Worm (Caenorhabditis elegans) whole organism, L1 larva: ENCODE data around the gene ttr-42.
A peak's percentile ranks its signal among the peaks of the same experiment; 100 is the strongest.

ENCODE experiments used
- C16A3.4 ChIP-seq: fragments of 150-350 bp; optimal IDR thresholded peaks from 2 replicates; lab custom pipeline; 2014; ENCODE audit warnings: missing biosample characterization, missing genetic modification characterization
- C34B4.2 ChIP-seq: sonication (generic microtip); optimal IDR thresholded peaks from 2 replicates; lab custom pipeline; 2017; ENCODE audit warnings: mild to moderate bottlenecking, missing genetic modification characterization, missing compliant biosample characterization
- ama-1 ChIP-seq: fragments of 150-350 bp; optimal IDR thresholded peaks from 2 replicates; lab custom pipeline; 2014
- blmp-1 ChIP-seq: fragments of 150-350 bp; optimal IDR thresholded peaks from 2 replicates; lab custom pipeline; 2014; ENCODE audit warnings: missing biosample characterization, missing genetic modification characterization
- ceh-8 ChIP-seq: fragments of 200-800 bp; sonication (Bioruptor generic); optimal IDR thresholded peaks from 2 replicates; lab custom pipeline; 2018; ENCODE audit warnings: mild to moderate bottlenecking, missing genetic modification characterization, moderate library complexity, missing compliant biosample characterization
- ceh-88 ChIP-seq: fragments of 200-800 bp; sonication (Bioruptor generic); IDR thresholded peaks from 2 replicates; pipeline ENCODE4 v1.3.6; 2022; ENCODE audit warnings: missing genetic modification characterization, missing compliant biosample characterization
- ceh-90 ChIP-seq: sonication (generic microtip); optimal IDR thresholded peaks from 2 replicates; lab custom pipeline; 2016; ENCODE audit warnings: missing genetic modification characterization, missing compliant biosample characterization
- ces-1 ChIP-seq: fragments of 150-350 bp; optimal IDR thresholded peaks from 2 replicates; lab custom pipeline; 2014; ENCODE audit warnings: missing biosample characterization, missing genetic modification reagents, missing genetic modification characterization
- dsc-1 ChIP-seq: sonication (generic microtip); optimal IDR thresholded peaks from 2 replicates; lab custom pipeline; 2016; ENCODE audit warnings: mild to moderate bottlenecking, missing genetic modification characterization, missing compliant biosample characterization
- efl-1 ChIP-seq, 4 experiments: fragments of 150-350 bp; optimal IDR thresholded peaks in 3 of 4; peaks in 1 of 4; 1 replicate in 1 of 4; 2 replicates in 3 of 4; lab custom pipeline; 2014; ENCODE audit warnings: missing biosample characterization in 2 of 4, missing genetic modification characterization in 2 of 4, missing genetic modification reagents in 2 of 4
- efl-3 ChIP-seq: fragments of 200-800 bp; sonication (Bioruptor generic); optimal IDR thresholded peaks from 2 replicates; lab custom pipeline; 2018; ENCODE audit warnings: mild to moderate bottlenecking, missing genetic modification characterization, missing compliant biosample characterization
- egl-13 ChIP-seq: sonication (generic microtip); optimal IDR thresholded peaks from 2 replicates; lab custom pipeline; 2016; ENCODE audit warnings: missing genotype, missing genetic modification reagents, missing genetic modification characterization, missing compliant biosample characterization
- egl-27 ChIP-seq, 2 experiments: fragments of 150-350 bp in 1 of 2; sonication (generic microtip); optimal IDR thresholded peaks; 3 replicates each; lab custom pipeline; 2017 to 2018; ENCODE audit warnings: missing biosample characterization in 2 of 2, missing genetic modification characterization in 2 of 2, missing genetic modification reagents in 2 of 2
- elt-3 ChIP-seq, 6 experiments: fragments of 150-350 bp in 1 of 6; sonication (generic microtip); optimal IDR thresholded peaks; 2 replicates each; lab custom pipeline; 2017 to 2018; ENCODE audit warnings: missing biosample characterization in 6 of 6, missing genetic modification characterization in 6 of 6, inconsistent platforms in 1 of 6
- fkh-10 ChIP-seq: sonication (generic microtip); optimal IDR thresholded peaks from 2 replicates; lab custom pipeline; 2017; ENCODE audit warnings: missing biosample characterization, missing genetic modification reagents, missing genetic modification characterization
- fos-1 ChIP-seq: fragments of 150-350 bp; optimal IDR thresholded peaks from 2 replicates; lab custom pipeline; 2014; ENCODE audit warnings: missing biosample characterization, missing genetic modification characterization
- grh-1 ChIP-seq: fragments of 200-800 bp; sonication (Bioruptor generic); IDR thresholded peaks from 2 replicates; pipeline ENCODE4 v1.3.6; 2022; ENCODE audit warnings: missing genetic modification reagents, missing genetic modification characterization, missing compliant biosample characterization
- hlh-4 ChIP-seq: sonication (generic microtip); optimal IDR thresholded peaks from 2 replicates; lab custom pipeline; 2016; ENCODE audit warnings: mild to moderate bottlenecking, missing genetic modification characterization, missing compliant biosample characterization
- irx-1 ChIP-seq: sonication (generic microtip); optimal IDR thresholded peaks from 2 replicates; lab custom pipeline; 2016; ENCODE audit warnings: missing genetic modification characterization, missing compliant biosample characterization
- isw-1 ChIP-seq: fragments of 200-800 bp; sonication (Bioruptor generic); IDR thresholded peaks from 2 replicates; pipeline ENCODE4 v1.3.6; 2022; ENCODE audit warnings: missing genetic modification characterization, missing compliant biosample characterization
- jun-1 ChIP-seq: fragments of 150-350 bp; optimal IDR thresholded peaks from 2 replicates; lab custom pipeline; 2014; ENCODE audit warnings: missing biosample characterization, missing genetic modification reagents, missing genetic modification characterization
- lin-14 ChIP-seq: fragments of 200-800 bp; sonication (Bioruptor generic); optimal IDR thresholded peaks from 2 replicates; lab custom pipeline; 2018; ENCODE audit warnings: mild to moderate bottlenecking, missing genetic modification characterization, moderate library complexity, missing compliant biosample characterization
- lin-15B ChIP-seq: fragments of 150-350 bp; sonication (generic microtip); optimal IDR thresholded peaks from 3 replicates; lab custom pipeline; 2014; ENCODE audit warnings: missing biosample characterization, missing genetic modification characterization
- lir-3 ChIP-seq: sonication (generic microtip); optimal IDR thresholded peaks from 2 replicates; lab custom pipeline; 2016; ENCODE audit warnings: mild to moderate bottlenecking, missing genetic modification characterization, moderate library complexity, missing compliant biosample characterization; ENCODE audit not compliant: poor library complexity
- lsy-2 ChIP-seq, 2 experiments: fragments of 150-350 bp; optimal IDR thresholded peaks; 2 replicates each; lab custom pipeline; 2014; ENCODE audit warnings: missing biosample characterization in 2 of 2, missing genetic modification characterization in 2 of 2
- mab-9 ChIP-seq: fragments of 200-800 bp; sonication (Bioruptor generic); IDR thresholded peaks from 2 replicates; pipeline ENCODE4 v1.3.6; 2022; ENCODE audit warnings: missing genetic modification reagents, missing genetic modification characterization, missing compliant biosample characterization
- mdl-1 ChIP-seq, 2 experiments: fragments of 150-350 bp; optimal IDR thresholded peaks; 2 replicates each; lab custom pipeline; 2014 to 2017; ENCODE audit warnings: missing biosample characterization in 2 of 2, missing genetic modification characterization in 2 of 2, inconsistent platforms in 1 of 2
- mef-2 ChIP-seq: fragments of 150-350 bp; optimal IDR thresholded peaks from 2 replicates; lab custom pipeline; 2014; ENCODE audit warnings: missing biosample characterization, missing genetic modification characterization
- mep-1 ChIP-seq: fragments of 150-350 bp; optimal IDR thresholded peaks from 2 replicates; lab custom pipeline; 2014; ENCODE audit warnings: missing biosample characterization, missing genetic modification characterization
- nhr-12 ChIP-seq: sonication (generic microtip); optimal IDR thresholded peaks from 2 replicates; lab custom pipeline; 2017; ENCODE audit warnings: missing biosample characterization, missing genetic modification characterization
- nhr-19 ChIP-seq: fragments of 200-800 bp; sonication (Bioruptor generic); conservative IDR thresholded peaks from 2 replicates; pipeline ENCODE4 v1.3.6; 2022; ENCODE audit warnings: missing genetic modification characterization, missing compliant biosample characterization
- nhr-20 ChIP-seq: sonication (generic microtip); optimal IDR thresholded peaks from 2 replicates; lab custom pipeline; 2016; ENCODE audit warnings: mild to moderate bottlenecking, missing genetic modification characterization, missing compliant biosample characterization
- nhr-28 ChIP-seq: fragments of 150-350 bp; optimal IDR thresholded peaks from 2 replicates; lab custom pipeline; 2014; ENCODE audit warnings: missing biosample characterization, missing genetic modification characterization
- nhr-71 ChIP-seq: sonication (generic microtip); optimal IDR thresholded peaks from 2 replicates; lab custom pipeline; 2016; ENCODE audit warnings: mild to moderate bottlenecking, missing genetic modification characterization, moderate library complexity, missing compliant biosample characterization
- nhr-77 ChIP-seq: fragments of 150-350 bp; optimal IDR thresholded peaks from 2 replicates; lab custom pipeline; 2014; ENCODE audit warnings: missing biosample characterization, missing genetic modification characterization
- nhr-84 ChIP-seq: sonication (generic microtip); optimal IDR thresholded peaks from 2 replicates; lab custom pipeline; 2017; ENCODE audit warnings: missing biosample characterization, missing genetic modification characterization
- nhr-90 ChIP-seq: sonication (generic microtip); optimal IDR thresholded peaks from 2 replicates; lab custom pipeline; 2016; ENCODE audit warnings: mild to moderate bottlenecking, missing genetic modification characterization, missing compliant biosample characterization; ENCODE audit not compliant: poor library complexity
- pax-3 ChIP-seq: fragments of 200-800 bp; sonication (Bioruptor generic); optimal IDR thresholded peaks from 2 replicates; lab custom pipeline; 2018; ENCODE audit warnings: mild to moderate bottlenecking, missing genetic modification characterization, moderate library complexity, missing compliant biosample characterization
- pqm-1 ChIP-seq: sonication (generic microtip); optimal IDR thresholded peaks from 3 replicates; lab custom pipeline; 2017; ENCODE audit warnings: missing biosample characterization, missing genetic modification characterization
- rnt-1 ChIP-seq: sonication (generic microtip); optimal IDR thresholded peaks from 2 replicates; lab custom pipeline; 2016; ENCODE audit warnings: mild to moderate bottlenecking, missing genetic modification characterization, moderate library complexity, missing compliant biosample characterization
- snpc-4 ChIP-seq: fragments of 150-350 bp; optimal IDR thresholded peaks from 2 replicates; lab custom pipeline; 2014; ENCODE audit warnings: missing biosample characterization, missing genetic modification characterization
- sox-4 ChIP-seq: sonication (generic microtip); optimal IDR thresholded peaks from 2 replicates; lab custom pipeline; 2016; ENCODE audit warnings: missing genetic modification characterization, missing compliant biosample characterization
- sptf-1 ChIP-seq: fragments of 150-350 bp; optimal IDR thresholded peaks from 2 replicates; lab custom pipeline; 2014; ENCODE audit warnings: missing biosample characterization, missing genetic modification characterization
- swsn-7 ChIP-seq: sonication (generic microtip); optimal IDR thresholded peaks from 2 replicates; lab custom pipeline; 2016; ENCODE audit warnings: missing genetic modification characterization, missing compliant biosample characterization
- tbx-2 ChIP-seq: sonication (generic microtip); optimal IDR thresholded peaks from 2 replicates; lab custom pipeline; 2016; ENCODE audit warnings: missing genetic modification characterization, missing compliant biosample characterization
- tlp-1 ChIP-seq: fragments of 150-350 bp; optimal IDR thresholded peaks from 2 replicates; lab custom pipeline; 2014; ENCODE audit warnings: missing biosample characterization, missing genetic modification characterization
- unc-130 ChIP-seq: fragments of 150-350 bp; optimal IDR thresholded peaks from 2 replicates; lab custom pipeline; 2017; ENCODE audit warnings: missing biosample characterization, missing genetic modification characterization, inconsistent platforms
- unc-62 ChIP-seq: fragments of 150-350 bp; optimal IDR thresholded peaks from 2 replicates; lab custom pipeline; 2014; ENCODE audit warnings: missing biosample characterization, missing genetic modification reagents, missing genetic modification characterization
- vab-15 ChIP-seq: sonication (generic microtip); optimal IDR thresholded peaks from 2 replicates; lab custom pipeline; 2017; ENCODE audit warnings: missing genotype, mild to moderate bottlenecking, missing genetic modification characterization, missing compliant biosample characterization
- xbp-1 ChIP-seq: sonication (generic microtip); optimal IDR thresholded peaks from 2 replicates; lab custom pipeline; 2016; ENCODE audit warnings: missing genetic modification characterization, missing compliant biosample characterization
- zag-1 ChIP-seq: fragments of 150-350 bp; optimal IDR thresholded peaks from 2 replicates; lab custom pipeline; 2014; ENCODE audit warnings: missing biosample characterization, missing genetic modification characterization
- ztf-11 ChIP-seq, 2 experiments: sonication (generic microtip); optimal IDR thresholded peaks; 2 replicates each; lab custom pipeline; 2016 to 2017; ENCODE audit warnings: missing genetic modification characterization in 2 of 2, missing biosample characterization in 1 of 2, missing compliant biosample characterization in 1 of 2

Gene ttr-42

DNA sequence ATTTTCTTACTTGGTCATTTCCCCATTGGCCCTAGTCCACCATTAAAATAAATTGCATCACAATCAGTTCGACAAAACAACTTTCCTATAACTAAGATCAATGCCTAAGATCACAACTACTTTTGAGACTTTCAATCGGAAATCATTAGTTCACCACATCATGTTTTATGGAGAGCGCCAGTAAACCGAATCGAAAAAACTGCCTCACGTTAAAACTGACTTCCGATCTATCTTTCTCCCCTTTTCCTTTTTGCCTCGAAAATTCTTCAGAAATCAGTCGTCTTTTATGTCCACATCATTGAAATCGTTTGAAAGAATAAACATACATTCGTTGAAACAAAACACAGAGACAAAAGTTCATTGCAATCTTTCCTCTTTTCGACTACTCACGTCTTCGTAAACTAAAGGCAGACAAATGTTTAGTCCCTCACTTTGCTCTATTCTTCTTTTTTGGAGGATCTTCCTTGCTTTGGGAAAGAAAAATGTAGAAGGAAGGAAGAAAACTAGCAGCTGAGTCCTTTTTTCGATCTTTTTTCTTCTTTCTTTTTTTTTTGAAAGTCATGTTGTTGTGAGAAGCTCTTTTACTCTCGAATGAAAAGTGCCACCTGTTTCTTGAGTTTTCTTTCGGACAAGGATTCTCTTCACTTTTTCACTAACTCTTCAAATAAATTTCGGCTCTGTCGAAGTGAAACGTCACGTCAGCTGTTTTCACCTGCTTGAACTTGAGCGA, 17.6 kb downstream of the ttr-42 start:
- TF ChIP-seq snpc-4 (tag; lab: Kevin White, UChicago), result no peak
- no peak for TF ChIP-seq nhr-84 (tag; lab: Kevin White, UChicago)
- peak; percentile 72 for TF ChIP-seq fkh-10 (GFP tag; lab: Kevin White, UChicago)
- no peak for TF ChIP-seq lir-3 (tag; lab: Kevin White, UChicago)
- TF ChIP-seq ztf-11 (tag; optimal IDR thresholded peaks at IDR 0.05; lab: Kevin White, UChicago), result no peak
- peak; percentile 68 for TF ChIP-seq lin-14 (GFP tag; lab: Kevin White, UChicago)
- no peak for TF ChIP-seq unc-62 (GFP tag; lab: Kevin White, UChicago)
- TF ChIP-seq elt-3 (tag; optimal IDR thresholded peaks at IDR 0.05; lab: Kevin White, UChicago), result peak in 2 of 6 experiments; percentile 5 to 8
- TF ChIP-seq lin-15B (tag; lab: Kevin White, UChicago), result no peak
- no peak for TF ChIP-seq hlh-4 (tag; lab: Kevin White, UChicago)
- no peak for TF ChIP-seq ama-1 (lab: Kevin White, UChicago)
- TF ChIP-seq nhr-28 (tag; lab: Kevin White, UChicago), result no peak
- no peak for TF ChIP-seq isw-1 (GFP tag; lab: Robert Waterston, UW)
- no peak for TF ChIP-seq mab-9 (GFP tag; lab: Robert Waterston, UW)
- no peak for TF ChIP-seq dsc-1
- TF ChIP-seq mef-2 (tag; lab: Kevin White, UChicago), result no peak
- TF ChIP-seq rnt-1 (tag; lab: Kevin White, UChicago), result peak; percentile 72
- TF ChIP-seq tbx-2 (tag; lab: Kevin White, UChicago), result no peak
- TF ChIP-seq sox-4, result no peak
- peak; percentile 68 for TF ChIP-seq nhr-71 (tag; lab: Kevin White, UChicago)
- TF ChIP-seq C16A3.4, result no peak
- TF ChIP-seq nhr-19 (GFP tag; lab: Robert Waterston, UW), result no peak
- peak in 1 of 2 experiments; percentile 13 for TF ChIP-seq efl-1 (optimal IDR thresholded peaks at IDR 0.05; lab: Kevin White, UChicago)
- no peak for TF ChIP-seq efl-1 (GFP tag; optimal IDR thresholded peaks at IDR 0.05 in 1 of 2; lab: Kevin White, UChicago)
- TF ChIP-seq zag-1, result no peak
- TF ChIP-seq ceh-8 (GFP tag; lab: Kevin White, UChicago), result no peak
- no peak for TF ChIP-seq egl-13
- TF ChIP-seq ceh-90 (tag; lab: Kevin White, UChicago), result no peak
- no peak for TF ChIP-seq C34B4.2 (tag; lab: Kevin White, UChicago)
- TF ChIP-seq nhr-77, result no peak
- TF ChIP-seq pqm-1 (tag; lab: Kevin White, UChicago), result no peak
- TF ChIP-seq irx-1 (tag; lab: Kevin White, UChicago), result no peak
- no peak for TF ChIP-seq nhr-90 (tag; lab: Kevin White, UChicago)
- no peak for TF ChIP-seq vab-15 (tag; lab: Kevin White, UChicago)
- TF ChIP-seq ceh-88, result no peak
- no peak for TF ChIP-seq mdl-1 (tag; optimal IDR thresholded peaks at IDR 0.05; lab: Kevin White, UChicago)
- TF ChIP-seq blmp-1 (tag; lab: Kevin White, UChicago), result peak; percentile 71
- no peak for TF ChIP-seq nhr-12 (tag; lab: Kevin White, UChicago)
- TF ChIP-seq jun-1, result no peak
- no peak for TF ChIP-seq sptf-1
- TF ChIP-seq fos-1 (tag; lab: Kevin White, UChicago), result no peak
- peak; percentile 10 to 46 for TF ChIP-seq lsy-2 (tag; optimal IDR thresholded peaks at IDR 0.05; lab: Kevin White, UChicago)
- no peak for TF ChIP-seq xbp-1
- TF ChIP-seq egl-27 (tag; optimal IDR thresholded peaks at IDR 0.05; lab: Kevin White, UChicago), result no peak
- no peak for TF ChIP-seq grh-1
- TF ChIP-seq tlp-1 (tag; lab: Kevin White, UChicago), result no peak
- peak; percentile 13 for TF ChIP-seq unc-130 (tag; lab: Kevin White, UChicago)
- no peak for TF ChIP-seq pax-3 (tag; lab: Kevin White, UChicago)
- TF ChIP-seq ces-1 (GFP tag; lab: Kevin White, UChicago), result no peak
- TF ChIP-seq nhr-20 (tag; lab: Kevin White, UChicago), result no peak
- peak; percentile 3 for TF ChIP-seq swsn-7 (tag; lab: Kevin White, UChicago)
- TF ChIP-seq efl-3 (GFP tag; lab: Kevin White, UChicago), result no peak
- peak; percentile 32 for TF ChIP-seq mep-1
